Fruit fly (Drosophila melanogaster): ENCODE data around the gene CG2574.

DNA sequence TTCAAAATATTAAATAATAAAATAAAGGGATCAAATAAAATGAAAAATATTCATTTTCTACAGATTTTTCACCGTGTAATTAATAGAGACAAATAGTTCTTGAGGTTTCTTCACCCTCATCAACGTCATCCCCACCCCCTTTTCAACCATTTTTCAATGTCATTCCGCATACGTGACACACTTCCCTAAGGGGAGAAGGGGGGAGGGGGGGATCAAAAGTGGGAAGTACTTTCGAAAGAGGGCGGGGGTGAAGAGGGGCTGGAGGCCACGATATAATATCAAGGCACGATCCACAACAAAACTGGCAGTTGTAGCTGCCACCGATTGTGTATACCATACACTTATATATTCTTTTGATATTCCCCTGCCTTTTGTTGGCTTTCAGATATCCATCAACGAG lies 25.9 kb downstream of the CG2574 start:
- TF ChIP-seq CG3032 (tag; optimal IDR thresholded peaks at IDR 0.05) (no peak), Lpt (GFP tag; optimal IDR thresholded peaks at IDR 0.05) (no peak), eg (GFP tag; IDR thresholded peaks at IDR 0.05) (no peak), dac (GFP tag; optimal IDR thresholded peaks at IDR 0.05) (no peak), OdsH (GFP tag; optimal IDR thresholded peaks at IDR 0.05) (no peak), Eip75B (GFP tag; optimal IDR thresholded peaks at IDR 0.05) (no peak), CG3919 (GFP tag; optimal IDR thresholded peaks at IDR 0.05) (no peak), CG32006 (GFP tag; optimal IDR thresholded peaks at IDR 0.05) (no peak)
